Fruit fly (Drosophila melanogaster): ENCODE results near the gene CG6163.

DNA sequence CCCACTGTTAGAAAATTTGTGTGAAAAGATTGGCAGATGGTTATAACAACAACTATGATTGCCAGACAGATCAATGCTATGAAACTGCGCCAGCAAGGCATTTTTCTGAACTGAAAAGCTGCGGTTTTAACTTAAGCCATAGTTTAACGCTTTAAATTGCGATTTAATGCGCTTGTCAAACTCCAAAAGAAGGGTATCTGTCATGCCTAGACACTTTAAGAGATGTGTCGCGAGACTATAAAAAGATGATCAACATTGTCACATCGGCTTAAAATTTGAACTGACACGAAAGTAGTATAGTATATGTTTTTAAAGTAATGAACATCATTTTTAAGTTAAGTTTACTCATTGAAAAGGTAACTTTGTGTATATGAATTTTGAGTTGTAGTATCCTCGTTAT, 43.1 kb downstream of the CG6163 start, which contains the start of gene CG6168:
- TF ChIP-seq CG9948 (tag; optimal IDR thresholded peaks at IDR 0.05), result no peak
- no peak for TF ChIP-seq EcR (GFP tag; optimal IDR thresholded peaks at IDR 0.05)
- no peak for TF ChIP-seq CG8159 (tag; optimal IDR thresholded peaks at IDR 0.05)
- no peak for TF ChIP-seq rn (GFP tag; IDR thresholded peaks at IDR 0.05)
- no peak for TF ChIP-seq fd96Ca (GFP tag; IDR thresholded peaks at IDR 0.05)
- TF ChIP-seq CG32121 (GFP tag; IDR thresholded peaks at IDR 0.05), result no peak
- TF ChIP-seq CG15710 (tag; optimal IDR thresholded peaks at IDR 0.05), result no peak

Measured in whole organism, pupa.